Worm (Caenorhabditis elegans) whole organism, L1 larva: ENCODE results near the gene F14F9.2.
A peak's percentile ranks its signal among the peaks of the same experiment; 100 is the strongest.

ENCODE experiments used
- ama-1 ChIP-seq: fragments of 150-350 bp; optimal IDR thresholded peaks from 2 replicates; lab custom pipeline; 2014
- blmp-1 ChIP-seq: fragments of 150-350 bp; optimal IDR thresholded peaks from 2 replicates; lab custom pipeline; 2014; ENCODE audit warnings: missing biosample characterization, missing genetic modification characterization
- lin-39 ChIP-seq: fragments of 150-350 bp; optimal IDR thresholded peaks from 2 replicates; lab custom pipeline; 2014; ENCODE audit warnings: missing biosample characterization, missing genetic modification reagents, missing genetic modification characterization
- nhr-28 ChIP-seq: fragments of 150-350 bp; optimal IDR thresholded peaks from 2 replicates; lab custom pipeline; 2014; ENCODE audit warnings: missing biosample characterization, missing genetic modification characterization
- nhr-90 ChIP-seq: sonication (generic microtip); optimal IDR thresholded peaks from 2 replicates; lab custom pipeline; 2016; ENCODE audit warnings: mild to moderate bottlenecking, missing genetic modification characterization, missing compliant biosample characterization; ENCODE audit not compliant: poor library complexity
- rnt-1 ChIP-seq: sonication (generic microtip); optimal IDR thresholded peaks from 2 replicates; lab custom pipeline; 2016; ENCODE audit warnings: mild to moderate bottlenecking, missing genetic modification characterization, moderate library complexity, missing compliant biosample characterization
- snpc-4 ChIP-seq: fragments of 150-350 bp; optimal IDR thresholded peaks from 2 replicates; lab custom pipeline; 2014; ENCODE audit warnings: missing biosample characterization, missing genetic modification characterization
- xbp-1 ChIP-seq: sonication (generic microtip); optimal IDR thresholded peaks from 2 replicates; lab custom pipeline; 2016; ENCODE audit warnings: missing genetic modification characterization, missing compliant biosample characterization
- ztf-4 ChIP-seq: fragments of 150-350 bp; optimal IDR thresholded peaks from 2 replicates; lab custom pipeline; 2014; ENCODE audit warnings: missing biosample characterization, missing genetic modification characterization

- no peak for TF ChIP-seq lin-39 (tag; lab: Kevin White, UChicago)
- TF ChIP-seq ama-1 (lab: Kevin White, UChicago), result no peak
- TF ChIP-seq xbp-1, result no peak
- no peak for TF ChIP-seq nhr-90
- TF ChIP-seq ztf-4, result no peak
- no peak for TF ChIP-seq snpc-4 (tag; lab: Kevin White, UChicago)
- TF ChIP-seq rnt-1 (tag; lab: Kevin White, UChicago), result no peak
- peak; percentile 16 for TF ChIP-seq blmp-1
- TF ChIP-seq nhr-28 (tag; lab: Kevin White, UChicago), result no peak
Observed at ce11 chrV:5130018-5130417, 14.6 kb upstream of the F14F9.2 start, which contains the start of gene F14F9.8.
